Worm (Caenorhabditis elegans) whole organism, L1 larva: Measurements from ENCODE around the gene Y75B12B.10.
"Not testable (repeated sequence)": the region's sequence is repeated elsewhere in the genome, so short reads cannot be mapped to it uniquely, and the experiment has no call there.

ENCODE experiments used
- aly-2 ChIP-seq: fragments of 150-350 bp; optimal IDR thresholded peaks from 2 replicates; lab custom pipeline; 2014; ENCODE audit warnings: missing biosample characterization, missing genetic modification characterization
- ceh-88 ChIP-seq: fragments of 200-800 bp; sonication (Bioruptor generic); IDR thresholded peaks from 2 replicates; pipeline ENCODE4 v1.3.6; 2022; ENCODE audit warnings: missing genetic modification characterization, missing compliant biosample characterization
- elt-2 ChIP-seq: sonication (generic microtip); optimal IDR thresholded peaks from 2 replicates; lab custom pipeline; 2016; ENCODE audit warnings: missing genetic modification characterization, mild to moderate bottlenecking, inconsistent platforms, missing compliant biosample characterization, missing genetic modification reagents
- lin-39 ChIP-seq: fragments of 150-350 bp; optimal IDR thresholded peaks from 2 replicates; lab custom pipeline; 2014; ENCODE audit warnings: missing biosample characterization, missing genetic modification reagents, missing genetic modification characterization
- nhr-12 ChIP-seq: sonication (generic microtip); optimal IDR thresholded peaks from 2 replicates; lab custom pipeline; 2017; ENCODE audit warnings: missing biosample characterization, missing genetic modification characterization
- nhr-28 ChIP-seq: fragments of 150-350 bp; optimal IDR thresholded peaks from 2 replicates; lab custom pipeline; 2014; ENCODE audit warnings: missing biosample characterization, missing genetic modification characterization
- skn-1 ChIP-seq: fragments of 150-350 bp; optimal IDR thresholded peaks from 2 replicates; lab custom pipeline; 2014; ENCODE audit warnings: missing biosample characterization, missing genetic modification characterization
- unc-62 ChIP-seq: fragments of 150-350 bp; optimal IDR thresholded peaks from 2 replicates; lab custom pipeline; 2014; ENCODE audit warnings: missing biosample characterization, missing genetic modification reagents, missing genetic modification characterization
- xbp-1 ChIP-seq: sonication (generic microtip); optimal IDR thresholded peaks from 2 replicates; lab custom pipeline; 2016; ENCODE audit warnings: missing genetic modification characterization, missing compliant biosample characterization
- zag-1 ChIP-seq: fragments of 150-350 bp; optimal IDR thresholded peaks from 2 replicates; lab custom pipeline; 2014; ENCODE audit warnings: missing biosample characterization, missing genetic modification characterization

DNA sequence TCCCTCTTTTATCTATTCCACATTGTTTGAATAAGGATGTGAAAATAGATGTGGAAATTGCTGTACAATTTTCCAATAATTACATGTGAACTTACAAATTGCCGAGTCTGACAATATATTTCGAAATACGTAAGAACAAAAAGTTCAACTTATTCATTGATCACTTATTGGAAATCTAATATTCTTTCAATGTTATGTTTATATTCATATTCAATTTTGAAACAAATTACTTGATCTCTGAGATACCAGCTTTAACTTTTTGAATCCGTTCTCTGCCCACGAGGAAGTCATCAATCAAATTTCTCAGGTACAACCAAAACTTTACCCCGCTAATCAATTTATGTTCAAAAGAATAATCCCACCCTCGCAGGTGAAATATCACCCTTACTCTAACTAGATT lies 15.3 kb downstream of the Y75B12B.10 start, which contains the start of gene sri-26:
- not testable (repeated sequence) for TF ChIP-seq unc-62 (GFP tag; lab: Kevin White, UChicago); aly-2 (tag; lab: Kevin White, UChicago); nhr-28 (tag; lab: Kevin White, UChicago); zag-1 (tag; lab: Kevin White, UChicago); lin-39; nhr-12 (tag; lab: Kevin White, UChicago); xbp-1 (tag; lab: Kevin White, UChicago); ceh-88 (GFP tag; lab: Robert Waterston, UW); elt-2; skn-1 (tag; lab: Kevin White, UChicago)
